Fruit fly (Drosophila melanogaster) whole organism, embryonic: ENCODE measurements around the gene ssp.

Experiments
- CG10147 ChIP-seq: fragments of 200-800 bp; sonication (Bioruptor generic); optimal IDR thresholded peaks from 2 replicates; lab custom pipeline; 2019; ENCODE audit warnings: missing biosample characterization, mild to moderate bottlenecking, missing genetic modification characterization, moderate library complexity
- CG10431 ChIP-seq: fragments of 200-800 bp; sonication (Bioruptor generic); optimal IDR thresholded peaks from 3 replicates; lab custom pipeline; 2018; ENCODE audit warnings: missing biosample characterization, mild to moderate bottlenecking, missing genetic modification characterization
- CG12299 ChIP-seq: fragments of 200-800 bp; sonication (Bioruptor generic); optimal IDR thresholded peaks from 2 replicates; lab custom pipeline; 2018; ENCODE audit warnings: missing biosample characterization, mild to moderate bottlenecking, missing genetic modification characterization
- CG12769 ChIP-seq: fragments of 200-800 bp; sonication (Bioruptor generic); optimal IDR thresholded peaks from 2 replicates; lab custom pipeline; 2019; ENCODE audit warnings: missing biosample characterization, mild to moderate bottlenecking, missing genetic modification characterization, moderate library complexity
- CG1602 ChIP-seq: fragments of 200-800 bp; sonication (Bioruptor generic); optimal IDR thresholded peaks from 3 replicates; lab custom pipeline; 2016; ENCODE audit warnings: missing biosample characterization, missing genetic modification characterization
- CG18476 ChIP-seq: fragments of 200-800 bp; sonication (Bioruptor generic); optimal IDR thresholded peaks from 2 replicates; lab custom pipeline; 2016; ENCODE audit warnings: missing biosample characterization, mild to moderate bottlenecking, missing genetic modification characterization
- CG2199 ChIP-seq: fragments of 200-800 bp; sonication (Bioruptor generic); IDR thresholded peaks from 3 replicates; pipeline ENCODE4 v1.3.6; 2022; ENCODE audit warnings: missing biosample characterization, missing genetic modification characterization
- CG3407 ChIP-seq: fragments of 200-800 bp; sonication (Bioruptor generic); optimal IDR thresholded peaks from 2 replicates; lab custom pipeline; 2018; ENCODE audit warnings: missing biosample characterization, mild to moderate bottlenecking, missing genetic modification characterization
- CG3726 ChIP-seq: fragments of 200-800 bp; sonication (Bioruptor generic); IDR thresholded peaks from 3 replicates; pipeline ENCODE4, ENCODE4 v1.3.6; 2022; ENCODE audit warnings: missing biosample characterization, missing genetic modification characterization
- CG6854 ChIP-seq: fragments of 200-800 bp; sonication (Bioruptor generic); optimal IDR thresholded peaks from 3 replicates; lab custom pipeline; 2017; ENCODE audit warnings: missing biosample characterization, mild to moderate bottlenecking, missing genetic modification characterization
- CG7271 ChIP-seq: fragments of 200-800 bp; sonication (Bioruptor generic); optimal IDR thresholded peaks from 2 replicates; lab custom pipeline; 2018; ENCODE audit warnings: missing biosample characterization, mild to moderate bottlenecking, missing genetic modification characterization, moderate library complexity
- CG9876 ChIP-seq: fragments of 200-800 bp; sonication (Bioruptor generic); optimal IDR thresholded peaks from 2 replicates; lab custom pipeline; 2016; ENCODE audit warnings: missing biosample characterization, missing genetic modification characterization
- CG9932 ChIP-seq: fragments of 200-800 bp; sonication (Bioruptor generic); IDR thresholded peaks from 2 replicates; pipeline ENCODE4 v1.3.6; 2022; ENCODE audit warnings: missing biosample characterization, missing genetic modification characterization
- Camta ChIP-seq: fragments of 200-800 bp; sonication (Bioruptor generic); optimal IDR thresholded peaks from 2 replicates; lab custom pipeline; 2016; ENCODE audit warnings: missing biosample characterization, missing genetic modification characterization
- Doc3 ChIP-seq: fragments of 200-800 bp; sonication (Bioruptor generic); IDR thresholded peaks from 3 replicates; pipeline ENCODE4 v1.3.6; 2022; ENCODE audit warnings: missing biosample characterization, missing genetic modification characterization; ENCODE audit not compliant: partially characterized antibody
- E2f1 ChIP-seq: fragments of 200-800 bp; sonication (Bioruptor generic); IDR thresholded peaks from 2 replicates; pipeline ENCODE4 v1.3.6; 2022; ENCODE audit warnings: missing biosample characterization, missing genetic modification characterization
- ERR ChIP-seq: fragments of 200-800 bp; sonication (Bioruptor generic); optimal IDR thresholded peaks from 2 replicates; lab custom pipeline; 2016; ENCODE audit warnings: missing biosample characterization, missing genetic modification characterization
- HLH3B ChIP-seq: fragments of 200-800 bp; sonication (Bioruptor generic); IDR thresholded peaks from 2 replicates; pipeline ENCODE4 v1.3.6; 2022; ENCODE audit warnings: missing biosample characterization, missing genetic modification characterization
- Hmr ChIP-seq: fragments of 200-800 bp; sonication (Bioruptor generic); optimal IDR thresholded peaks from 3 replicates; lab custom pipeline; 2017; ENCODE audit warnings: mild to moderate bottlenecking, missing biosample characterization, missing genetic modification reagents, missing genetic modification characterization
- Hr39 ChIP-seq: fragments of >200 bp; optimal IDR thresholded peaks from 2 replicates; lab custom pipeline; 2017
- Jarid2 ChIP-seq: fragments of 200-800 bp; sonication (Bioruptor generic); optimal IDR thresholded peaks from 3 replicates; lab custom pipeline; 2017; ENCODE audit warnings: mild to moderate bottlenecking, missing biosample characterization, missing genetic modification reagents, missing genetic modification characterization
- NC2β ChIP-seq: fragments of 200-800 bp; sonication (Bioruptor generic); optimal IDR thresholded peaks from 2 replicates; lab custom pipeline; 2016; ENCODE audit warnings: missing biosample characterization, missing genetic modification characterization
- Rx ChIP-seq: fragments of 200-800 bp; sonication (Bioruptor generic); IDR thresholded peaks from 2 replicates; pipeline ENCODE4 v1.3.6; 2022; ENCODE audit warnings: missing biosample characterization, missing genetic modification characterization
- abd-A ChIP-seq: fragments of 200-800 bp; sonication (Bioruptor generic); optimal IDR thresholded peaks from 3 replicates; lab custom pipeline; 2019; ENCODE audit warnings: missing biosample characterization, mild to moderate bottlenecking, missing genetic modification characterization, moderate library complexity
- ac ChIP-seq: fragments of 200-800 bp; sonication (Bioruptor generic); optimal IDR thresholded peaks from 3 replicates; lab custom pipeline; 2017; ENCODE audit warnings: missing biosample characterization, mild to moderate bottlenecking, missing genetic modification characterization
- ap ChIP-seq: fragments of 200-800 bp; sonication (Bioruptor generic); IDR thresholded peaks from 2 replicates; pipeline ENCODE4 v1.3.6; 2022; ENCODE audit warnings: missing biosample characterization, missing genetic modification characterization
- ase ChIP-seq: fragments of 200-800 bp; sonication (Bioruptor generic); IDR thresholded peaks from 3 replicates; pipeline ENCODE4 v1.3.6; 2022; ENCODE audit warnings: missing biosample characterization, missing genetic modification characterization
- bab2 ChIP-seq: fragments of 200-800 bp; sonication (Bioruptor generic); optimal IDR thresholded peaks from 2 replicates; lab custom pipeline; 2016; ENCODE audit warnings: missing biosample characterization, missing genetic modification characterization
- br ChIP-seq: fragments of >200 bp; optimal IDR thresholded peaks from 2 replicates; lab custom pipeline; 2017
- caup ChIP-seq: fragments of 200-800 bp; sonication (Bioruptor generic); optimal IDR thresholded peaks from 3 replicates; lab custom pipeline; 2017; ENCODE audit warnings: missing biosample characterization, mild to moderate bottlenecking, missing genetic modification characterization, moderate library complexity; ENCODE audit not compliant: severe bottlenecking
- ci ChIP-seq: fragments of 200-800 bp; sonication (Bioruptor generic); IDR thresholded peaks from 3 replicates; pipeline ENCODE4 v1.3.6; 2022; ENCODE audit warnings: missing biosample characterization, missing genetic modification characterization
- croc ChIP-seq: fragments of 200-800 bp; sonication (Bioruptor generic); conservative IDR thresholded peaks from 3 replicates; pipeline ENCODE4 v1.3.6; 2022; ENCODE audit warnings: missing biosample characterization, missing genetic modification characterization
- danr ChIP-seq: fragments of 200-800 bp; sonication (Bioruptor generic); IDR thresholded peaks from 2 replicates; pipeline ENCODE4 v1.3.6; 2022; ENCODE audit warnings: missing biosample characterization, missing genetic modification characterization
- dm ChIP-seq: fragments of 200-800 bp; sonication (Bioruptor generic); optimal IDR thresholded peaks from 3 replicates; lab custom pipeline; 2016; ENCODE audit warnings: missing biosample characterization, missing genetic modification characterization
- dmrt11E ChIP-seq: fragments of 200-800 bp; sonication (Bioruptor generic); optimal IDR thresholded peaks from 3 replicates; lab custom pipeline; 2018; ENCODE audit warnings: missing biosample characterization, mild to moderate bottlenecking, missing genetic modification characterization, moderate library complexity
- esg ChIP-seq: fragments of 200-800 bp; sonication (Bioruptor generic); conservative IDR thresholded peaks from 2 replicates; pipeline ENCODE4 v1.3.6; 2022; ENCODE audit warnings: missing biosample characterization, missing genetic modification characterization
- ftz-f1 ChIP-seq: fragments of 200-800 bp; sonication (Bioruptor generic); optimal IDR thresholded peaks from 2 replicates; lab custom pipeline; 2016; ENCODE audit warnings: missing biosample characterization, missing genetic modification characterization
- grau ChIP-seq: fragments of 200-800 bp; optimal IDR thresholded peaks from 3 replicates; lab custom pipeline; 2019; ENCODE audit warnings: missing biosample characterization, mild to moderate bottlenecking, missing genetic modification characterization, moderate library complexity
- gsb-n ChIP-seq: fragments of 200-800 bp; sonication (Bioruptor generic); optimal IDR thresholded peaks from 3 replicates; lab custom pipeline; 2018; ENCODE audit warnings: missing biosample characterization, mild to moderate bottlenecking, missing genetic modification characterization
- lov ChIP-seq, 2 experiments: fragments of 200-800 bp in 1 of 2; fragments of >200 bp in 1 of 2; sonication (Bioruptor generic) in 1 of 2; IDR thresholded peaks in 1 of 2; optimal IDR thresholded peaks in 1 of 2; 2 replicates in 1 of 2; 3 replicates in 1 of 2; pipeline versions ENCODE4 v1.3.6 to Lab custom; 2017 to 2022; ENCODE audit warnings: missing biosample characterization in 1 of 2, missing genetic modification characterization in 1 of 2
- mirr ChIP-seq: fragments of 200-800 bp; sonication (Bioruptor generic); optimal IDR thresholded peaks from 3 replicates; lab custom pipeline; 2018; ENCODE audit warnings: missing biosample characterization, mild to moderate bottlenecking, missing genetic modification characterization
- onecut ChIP-seq: fragments of 200-800 bp; sonication (Bioruptor generic); IDR thresholded peaks from 2 replicates; pipeline ENCODE4 v1.3.6; 2022; ENCODE audit warnings: missing biosample characterization, missing genetic modification characterization
- psq ChIP-seq: fragments of 200-800 bp; sonication (Bioruptor generic); optimal IDR thresholded peaks from 2 replicates; lab custom pipeline; 2017; ENCODE audit warnings: missing biosample characterization, missing genetic modification characterization
- sens ChIP-seq: fragments of 200-800 bp; sonication (Bioruptor generic); peaks from one replicate; lab custom pipeline; 2016; ENCODE audit warnings: missing biosample characterization, missing genetic modification characterization
- sima ChIP-seq: fragments of 200-800 bp; sonication (Bioruptor generic); optimal IDR thresholded peaks from 2 replicates; lab custom pipeline; 2016; ENCODE audit warnings: missing biosample characterization, missing genetic modification characterization
- tgo ChIP-seq: fragments of 200-800 bp; sonication (Bioruptor generic); IDR thresholded peaks from 3 replicates; pipeline ENCODE4 v1.3.6; 2022; ENCODE audit warnings: missing biosample characterization, missing genetic modification characterization
- ttk ChIP-seq: fragments of 200-800 bp; sonication (Bioruptor generic); IDR thresholded peaks from 2 replicates; pipeline ENCODE4 v2.1.2; 2022; ENCODE audit warnings: missing biosample characterization, missing genetic modification characterization
- twi ChIP-seq: fragments of 200-800 bp; optimal IDR thresholded peaks from 2 replicates; lab custom pipeline; 2019; ENCODE audit warnings: missing biosample characterization, mild to moderate bottlenecking, missing genetic modification characterization, moderate library complexity
- wek ChIP-seq: fragments of 200-800 bp; sonication (Bioruptor generic); optimal IDR thresholded peaks from 3 replicates; lab custom pipeline; 2018; ENCODE audit warnings: missing biosample characterization, mild to moderate bottlenecking, missing genetic modification characterization, moderate library complexity
- zen ChIP-seq: fragments of 200-800 bp; sonication (Bioruptor generic); optimal IDR thresholded peaks from 3 replicates; lab custom pipeline; 2018; ENCODE audit warnings: missing biosample characterization, mild to moderate bottlenecking, missing genetic modification characterization, moderate library complexity
- zfh1 ChIP-seq: fragments of 200-800 bp; sonication (Bioruptor generic); IDR thresholded peaks from 3 replicates; pipeline ENCODE4 v1.3.6; 2022; ENCODE audit warnings: missing biosample characterization, missing genetic modification characterization

ssp gene

dm6 chr3L:12124975-12125374 is 6.9 kb downstream of the ssp start, which contains the start of gene yps (continued):
- TF ChIP-seq CG12299 (peak; percentile 86), Camta (GFP tag; lab: Kevin White, UChicago) (peak; percentile 93), psq (peak; percentile 61), sima (GFP tag; lab: Kevin White, UChicago) (peak; percentile 44), CG3726 (GFP tag; lab: Robert Waterston, UW) (peak; percentile 81; the same call in 1 of the 3 replicates), zen (tag; lab: Kevin White, UChicago) (peak; percentile 77), E2f1 (GFP tag; lab: Robert Waterston, UW) (peak; percentile 87), CG9932 (GFP tag; lab: Robert Waterston, UW) (peak; percentile 82), Hmr (peak; percentile 99), CG2199 (GFP tag; lab: Robert Waterston, UW) (peak; percentile 59; the same call in 2 of the 3 replicates), sens (GFP tag; lab: Kevin White, UChicago) (peak; percentile 98), gsb-n (tag; lab: Kevin White, UChicago) (peak; percentile 91), CG6854 (GFP tag; lab: Kevin White, UChicago) (peak; percentile 93), danr (GFP tag; lab: Robert Waterston, UW) (no peak; the same call in 1 of the 2 replicates), ase (GFP tag; lab: Robert Waterston, UW) (peak; percentile 88), Doc3 (GFP tag; lab: Robert Waterston, UW) (peak; percentile 59; the same call in 1 of the 3 replicates), Jarid2 (GFP tag; lab: Kevin White, UChicago) (peak; percentile 85), CG3407 (peak; percentile 95), twi (tag; lab: Kevin White, UChicago) (peak; percentile 80), mirr (GFP tag; lab: Kevin White, UChicago) (peak; percentile 99), CG7271 (tag; lab: Kevin White, UChicago) (peak; percentile 98), CG10147 (GFP tag; lab: Kevin White, UChicago) (peak; percentile 85), onecut (GFP tag; lab: Robert Waterston, UW) (peak; percentile 95), Hr39 (lab: Kevin White, UChicago) (no peak), CG10431 (GFP tag; lab: Kevin White, UChicago) (peak; percentile 97), ci (GFP tag; lab: Robert Waterston, UW) (peak; percentile 99), NC2β (peak; percentile 99), lov (optimal IDR thresholded peaks at IDR 0.05; lab: Kevin White, UChicago) (no peak), lov (GFP tag; IDR thresholded peaks at IDR 0.05; lab: Robert Waterston, UW) (peak; percentile 97), HLH3B (GFP tag; lab: Robert Waterston, UW) (peak; percentile 87; the same call in 1 of the 2 replicates), CG9876 (GFP tag; lab: Kevin White, UChicago) (peak; percentile 92), caup (GFP tag; lab: Kevin White, UChicago) (peak; percentile 99), croc (GFP tag; lab: Robert Waterston, UW) (peak; percentile 51; the same call in 2 of the 3 replicates), tgo (peak; percentile 83), CG18476 (GFP tag; lab: Kevin White, UChicago) (peak; percentile 75), ttk (GFP tag; lab: Robert Waterston, UW) (peak; percentile 80), Rx (GFP tag; lab: Robert Waterston, UW) (peak; percentile 89; the same call in 1 of the 2 replicates), esg (GFP tag; lab: Robert Waterston, UW) (0 out of 2 replicates have a peak, but pooled peaks have one; percentile 8), dmrt11E (tag; lab: Kevin White, UChicago) (peak; percentile 81), wek (GFP tag; lab: Kevin White, UChicago) (peak; percentile 96), CG12769 (tag; lab: Kevin White, UChicago) (peak; percentile 93), ac (GFP tag; lab: Kevin White, UChicago) (peak; percentile 89), ERR (peak; percentile 87), CG1602 (GFP tag; lab: Kevin White, UChicago) (peak; percentile 61), ftz-f1 (GFP tag; lab: Kevin White, UChicago) (peak; percentile 80), ap (peak; percentile 86), br (lab: Kevin White, UChicago) (no peak), bab2 (GFP tag; lab: Kevin White, UChicago) (peak; percentile 78), dm (GFP tag; lab: Kevin White, UChicago) (peak; percentile 93), abd-A (no peak), grau (peak; percentile 87), zfh1 (GFP tag; lab: Robert Waterston, UW) (peak; percentile 97)
